Fruit fly (Drosophila melanogaster) whole organism, prepupa: ENCODE results near the gene CG6000.

Experiments
- Blimp-1 ChIP-seq: fragments of 200-800 bp; sonication (Bioruptor generic); optimal IDR thresholded peaks from 3 replicates; lab custom pipeline; 2017; ENCODE audit warnings: missing biosample characterization, missing genetic modification characterization, mild to moderate bottlenecking, moderate library complexity, missing genetic modification reagents
- CG10631 ChIP-seq: fragments of 200-800 bp; sonication (Bioruptor generic); optimal IDR thresholded peaks from 2 replicates; lab custom pipeline; 2016; ENCODE audit warnings: missing biosample characterization, missing genetic modification characterization
- CG10669 ChIP-seq: fragments of 200-800 bp; sonication (Bioruptor generic); optimal IDR thresholded peaks from 3 replicates; lab custom pipeline; 2018; ENCODE audit warnings: missing biosample characterization, mild to moderate bottlenecking, missing genetic modification characterization, moderate library complexity
- CG15336 ChIP-seq: fragments of 200-800 bp; sonication (Bioruptor generic); IDR thresholded peaks from 2 replicates; pipeline ENCODE4 v1.3.6; 2022; ENCODE audit warnings: missing biosample characterization, missing genetic modification characterization
- CG1621 ChIP-seq: fragments of 200-800 bp; sonication (Bioruptor generic); optimal IDR thresholded peaks from 3 replicates; lab custom pipeline; 2018; ENCODE audit warnings: missing biosample characterization, mild to moderate bottlenecking, missing genetic modification characterization
- CG16779 ChIP-seq: fragments of 200-800 bp; sonication (Bioruptor generic); optimal IDR thresholded peaks from 3 replicates; lab custom pipeline; 2017; ENCODE audit warnings: missing biosample characterization, mild to moderate bottlenecking, missing genetic modification characterization
- CG3032 ChIP-seq: fragments of 200-800 bp; optimal IDR thresholded peaks from 2 replicates; lab custom pipeline; 2019; ENCODE audit warnings: missing biosample characterization, mild to moderate bottlenecking, missing genetic modification characterization, moderate library complexity
- CG31627 ChIP-seq: fragments of 200-800 bp; sonication (Bioruptor generic); optimal IDR thresholded peaks from 3 replicates; lab custom pipeline; 2016; ENCODE audit warnings: missing biosample characterization, missing genetic modification characterization
- CG32006 ChIP-seq: fragments of 200-800 bp; sonication (Bioruptor generic); optimal IDR thresholded peaks from 3 replicates; lab custom pipeline; 2017; ENCODE audit warnings: missing biosample characterization, mild to moderate bottlenecking, missing genetic modification characterization
- CG3919 ChIP-seq: fragments of 200-800 bp; sonication (Bioruptor generic); optimal IDR thresholded peaks from 3 replicates; lab custom pipeline; 2016; ENCODE audit warnings: missing biosample characterization, missing genetic modification characterization
- CG6163 ChIP-seq: fragments of 200-800 bp; sonication (Bioruptor generic); IDR thresholded peaks from 3 replicates; pipeline ENCODE4 v1.3.6; 2022; ENCODE audit warnings: missing biosample characterization, missing genetic modification characterization
- CG6276 ChIP-seq: fragments of 200-800 bp; sonication (Bioruptor generic); optimal IDR thresholded peaks from 2 replicates; lab custom pipeline; 2017; ENCODE audit warnings: missing biosample characterization, mild to moderate bottlenecking, missing genetic modification characterization
- CG6792 ChIP-seq: fragments of 200-800 bp; sonication (Bioruptor generic); optimal IDR thresholded peaks from 3 replicates; lab custom pipeline; 2016; ENCODE audit warnings: missing biosample characterization, missing genetic modification characterization
- CG6808 ChIP-seq: fragments of 200-800 bp; sonication (Bioruptor generic); optimal IDR thresholded peaks from 3 replicates; lab custom pipeline; 2017; ENCODE audit warnings: missing biosample characterization, missing genetic modification characterization, mild to moderate bottlenecking, moderate library complexity, missing genetic modification reagents
- CG8119 ChIP-seq: fragments of 200-800 bp; sonication (Bioruptor generic); IDR thresholded peaks from 3 replicates; pipeline ENCODE4 v1.3.6; 2022; ENCODE audit warnings: missing biosample characterization, missing genetic modification characterization
- CG8632 ChIP-seq: fragments of 200-800 bp; sonication (Bioruptor generic); optimal IDR thresholded peaks from 3 replicates; lab custom pipeline; 2016; ENCODE audit warnings: missing biosample characterization, missing genetic modification characterization
- CG9139 ChIP-seq: fragments of 200-800 bp; sonication (Bioruptor generic); optimal IDR thresholded peaks from 3 replicates; lab custom pipeline; 2017; ENCODE audit warnings: missing biosample characterization, mild to moderate bottlenecking, missing genetic modification characterization
- Eip75B ChIP-seq: fragments of 200-800 bp; sonication (Bioruptor generic); optimal IDR thresholded peaks from 3 replicates; lab custom pipeline; 2016; ENCODE audit warnings: missing biosample characterization, missing genetic modification characterization
- Eip78C ChIP-seq: fragments of 200-800 bp; sonication (Bioruptor generic); peaks from one replicate; lab custom pipeline; 2016; ENCODE audit warnings: missing biosample characterization, missing genetic modification characterization
- Eip93F ChIP-seq: fragments of 200-800 bp; sonication (Bioruptor generic); optimal IDR thresholded peaks from 2 replicates; lab custom pipeline; 2016; ENCODE audit warnings: missing biosample characterization, mild to moderate bottlenecking, missing genetic modification characterization
- Ets21C ChIP-seq: fragments of 200-800 bp; sonication (Bioruptor generic); optimal IDR thresholded peaks from 3 replicates; lab custom pipeline; 2016; ENCODE audit warnings: missing biosample characterization, missing genetic modification characterization
- Ets96B ChIP-seq: fragments of 200-800 bp; optimal IDR thresholded peaks from 2 replicates; lab custom pipeline; 2019; ENCODE audit warnings: missing biosample characterization, mild to moderate bottlenecking, missing genetic modification characterization, moderate library complexity
- Gug ChIP-seq: fragments of 200-800 bp; sonication (Bioruptor generic); IDR thresholded peaks from 2 replicates; pipeline ENCODE4 v1.3.6; 2022; ENCODE audit warnings: missing biosample characterization, missing genetic modification characterization
- Hr39 ChIP-seq: fragments of 200-800 bp; sonication (Bioruptor generic); optimal IDR thresholded peaks from 2 replicates; lab custom pipeline; 2016; ENCODE audit warnings: missing biosample characterization, missing genetic modification characterization
- Hr4 ChIP-seq: fragments of 200-800 bp; sonication (Bioruptor generic); optimal IDR thresholded peaks from 3 replicates; lab custom pipeline; 2016; ENCODE audit warnings: missing biosample characterization, missing genetic modification characterization
- Met ChIP-seq: fragments of 200-800 bp; sonication (Bioruptor generic); optimal IDR thresholded peaks from 3 replicates; lab custom pipeline; 2016; ENCODE audit warnings: missing biosample characterization, missing genetic modification characterization
- OdsH ChIP-seq: fragments of 200-800 bp; sonication (Bioruptor generic); optimal IDR thresholded peaks from 3 replicates; lab custom pipeline; 2016; ENCODE audit warnings: missing biosample characterization, missing genetic modification characterization
- Smox ChIP-seq: fragments of 200-800 bp; sonication (Bioruptor generic); optimal IDR thresholded peaks from 3 replicates; lab custom pipeline; 2016; ENCODE audit warnings: missing biosample characterization, missing genetic modification characterization
- Sox102F ChIP-seq: fragments of 200-800 bp; sonication (Bioruptor generic); optimal IDR thresholded peaks from 2 replicates; lab custom pipeline; 2016; ENCODE audit warnings: missing biosample characterization, mild to moderate bottlenecking, missing genetic modification characterization
- Sox14 ChIP-seq: fragments of 200-800 bp; sonication (Bioruptor generic); optimal IDR thresholded peaks from 3 replicates; lab custom pipeline; 2016; ENCODE audit warnings: missing biosample characterization, missing genetic modification characterization
- Sox15 ChIP-seq: fragments of 200-800 bp; sonication (Bioruptor generic); optimal IDR thresholded peaks from 3 replicates; lab custom pipeline; 2016; ENCODE audit warnings: missing biosample characterization, missing genetic modification characterization
- achi ChIP-seq: fragments of 200-800 bp; sonication (Bioruptor generic); optimal IDR thresholded peaks from 3 replicates; lab custom pipeline; 2016; ENCODE audit warnings: missing biosample characterization, missing genetic modification characterization
- acj6 ChIP-seq: fragments of 200-800 bp; sonication (Bioruptor generic); optimal IDR thresholded peaks from 3 replicates; lab custom pipeline; 2016; ENCODE audit warnings: missing biosample characterization, missing genetic modification characterization
- cyc ChIP-seq: fragments of 200-800 bp; sonication (Bioruptor generic); optimal IDR thresholded peaks from 3 replicates; lab custom pipeline; 2016; ENCODE audit warnings: missing biosample characterization, missing genetic modification characterization
- dac ChIP-seq: fragments of 200-800 bp; sonication (Bioruptor generic); optimal IDR thresholded peaks from 2 replicates; lab custom pipeline; 2017; ENCODE audit warnings: missing biosample characterization, mild to moderate bottlenecking, missing genetic modification characterization
- dsx ChIP-seq: fragments of 200-800 bp; optimal IDR thresholded peaks from 3 replicates; lab custom pipeline; 2019; ENCODE audit warnings: missing biosample characterization, mild to moderate bottlenecking, missing genetic modification characterization, moderate library complexity; ENCODE audit not compliant: poor library complexity, severe bottlenecking
- eg ChIP-seq: fragments of 200-800 bp; sonication (Bioruptor generic); IDR thresholded peaks from 3 replicates; pipeline ENCODE4 v1.3.6; 2022; ENCODE audit warnings: missing biosample characterization, missing genetic modification characterization
- esn ChIP-seq: fragments of 200-800 bp; sonication (Bioruptor generic); optimal IDR thresholded peaks from 2 replicates; lab custom pipeline; 2016; ENCODE audit warnings: missing biosample characterization, mild to moderate bottlenecking, missing genetic modification characterization, moderate library complexity
- fd59A ChIP-seq: fragments of 200-800 bp; sonication (Bioruptor generic); optimal IDR thresholded peaks from 2 replicates; lab custom pipeline; 2017; ENCODE audit warnings: missing biosample characterization, mild to moderate bottlenecking, missing genetic modification characterization, missing genetic modification reagents
- fd85E ChIP-seq: fragments of 200-800 bp; sonication (Bioruptor generic); optimal IDR thresholded peaks from 3 replicates; lab custom pipeline; 2016; ENCODE audit warnings: missing biosample characterization, missing genetic modification characterization
- fkh ChIP-seq: fragments of 200-800 bp; sonication (Bioruptor generic); optimal IDR thresholded peaks from 3 replicates; lab custom pipeline; 2017; ENCODE audit warnings: missing biosample characterization, mild to moderate bottlenecking, missing genetic modification characterization, moderate library complexity
- lz ChIP-seq: fragments of 200-800 bp; sonication (Bioruptor generic); optimal IDR thresholded peaks from 3 replicates; lab custom pipeline; 2016; ENCODE audit warnings: missing biosample characterization, missing genetic modification characterization
- pdm3 ChIP-seq: fragments of 200-800 bp; sonication (Bioruptor generic); optimal IDR thresholded peaks from 3 replicates; lab custom pipeline; 2016; ENCODE audit warnings: missing biosample characterization, missing genetic modification characterization
- salr ChIP-seq, 2 experiments: fragments of 200-800 bp; sonication (Bioruptor generic); optimal IDR thresholded peaks; 3 replicates each; lab custom pipeline; 2016 to 2018; ENCODE audit warnings: missing biosample characterization in 2 of 2, missing genetic modification characterization in 2 of 2, mild to moderate bottlenecking in 1 of 2
- spab ChIP-seq: fragments of 200-800 bp; sonication (Bioruptor generic); optimal IDR thresholded peaks from 2 replicates; lab custom pipeline; 2017; ENCODE audit warnings: missing biosample characterization, mild to moderate bottlenecking, missing genetic modification characterization, missing genetic modification reagents
- svp ChIP-seq: fragments of 200-800 bp; sonication (Bioruptor generic); peaks from one replicate; lab custom pipeline; 2016; ENCODE audit warnings: missing biosample characterization, missing genetic modification characterization
- topi ChIP-seq: fragments of 200-800 bp; sonication (Bioruptor generic); optimal IDR thresholded peaks from 3 replicates; lab custom pipeline; 2016; ENCODE audit warnings: missing biosample characterization, missing genetic modification characterization
- vri ChIP-seq: fragments of 200-800 bp; sonication (Bioruptor generic); optimal IDR thresholded peaks from 3 replicates; lab custom pipeline; 2016; ENCODE audit warnings: missing biosample characterization, mild to moderate bottlenecking, missing genetic modification characterization

Gene CG6000

DNA sequence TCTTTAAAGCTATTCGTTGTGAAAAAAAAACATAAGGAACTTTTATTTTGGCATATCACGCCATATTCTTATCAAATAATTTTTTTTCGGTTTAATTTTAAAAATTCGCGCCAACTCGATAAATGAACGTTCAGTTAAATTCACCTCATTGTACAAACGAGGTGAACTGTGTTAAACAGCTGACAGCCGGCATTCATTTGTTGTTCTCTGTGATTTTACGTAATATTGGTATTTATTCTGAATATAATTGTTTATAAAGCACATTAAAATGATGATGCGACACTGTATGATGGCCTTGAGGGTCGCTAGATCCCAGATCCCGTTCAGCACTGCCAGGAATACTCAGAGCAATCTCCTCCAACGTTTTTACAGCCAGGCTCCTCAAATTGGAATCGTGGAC is at the start of gene CG6000:
TSS of gene CG6000 (plus strand) at position 165 of the 400 bp plus-strand sequence.
- TF ChIP-seq Eip75B (GFP tag; lab: Kevin White, UChicago) = no peak
- TF ChIP-seq CG10669 = no peak
- TF ChIP-seq Eip78C (GFP tag; lab: Kevin White, UChicago) = no peak
- no peak for TF ChIP-seq CG31627
- TF ChIP-seq Sox14 (GFP tag; lab: Kevin White, UChicago) = no peak
- TF ChIP-seq fd59A (GFP tag; lab: Kevin White, UChicago) = no peak
- TF ChIP-seq acj6 (GFP tag; lab: Kevin White, UChicago) = no peak
- TF ChIP-seq CG16779 (tag; lab: Kevin White, UChicago) = no peak
- no peak for TF ChIP-seq CG6276 (GFP tag; lab: Kevin White, UChicago)

DNA sequence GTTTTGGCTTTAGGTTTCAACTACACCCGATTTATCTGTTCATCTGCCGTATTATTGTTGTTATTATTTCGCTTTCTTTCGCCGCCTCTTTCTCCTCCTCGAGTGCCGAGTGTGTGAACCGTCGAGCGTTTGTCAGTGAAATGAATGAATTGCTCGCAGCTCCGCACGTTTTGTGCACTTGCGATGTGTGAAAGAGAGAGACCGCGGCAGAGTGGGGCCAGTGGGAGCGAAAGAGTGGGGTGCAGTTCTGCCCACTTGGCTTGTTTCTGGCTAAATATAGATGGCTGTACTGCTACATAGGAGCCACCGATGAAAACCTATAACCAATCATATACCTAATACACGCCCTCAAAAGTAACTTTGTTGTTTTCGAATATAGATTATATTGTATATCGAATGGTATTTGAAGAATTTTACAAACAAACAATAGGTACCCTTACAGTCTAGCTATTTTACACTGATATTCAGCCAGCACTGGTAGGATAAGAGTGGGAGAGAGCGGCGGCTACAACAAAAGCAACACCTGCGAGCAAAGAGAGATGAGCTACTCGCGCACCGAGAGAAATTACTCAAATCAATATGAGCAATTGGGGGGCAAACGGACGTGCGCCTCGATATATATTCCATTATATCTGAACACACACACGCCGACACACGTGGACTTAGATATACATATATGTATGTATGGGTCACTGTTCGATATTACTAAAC is 47.6 kb upstream of the CG6000 start:
- peak; percentile 84 for TF ChIP-seq Eip78C (GFP tag; lab: Kevin White, UChicago)
- no peak for TF ChIP-seq fkh (GFP tag; lab: Kevin White, UChicago)
- TF ChIP-seq CG9139 (GFP tag; lab: Kevin White, UChicago) = no peak
- TF ChIP-seq achi (GFP tag; lab: Kevin White, UChicago) = no peak
- peak; percentile 10 for TF ChIP-seq CG3919 (GFP tag; lab: Kevin White, UChicago)
- no peak for TF ChIP-seq spab (GFP tag; lab: Kevin White, UChicago)
- TF ChIP-seq dsx (GFP tag; lab: Kevin White, UChicago) = no peak
- peak; percentile 14 for TF ChIP-seq dac (GFP tag; lab: Kevin White, UChicago)
- peak; percentile 41; the same call in 1 of the 3 replicates for TF ChIP-seq CG6163 (GFP tag; lab: Robert Waterston, UW)
- TF ChIP-seq eg = peak; percentile 54
- peak; percentile 25 for TF ChIP-seq Hr4
- TF ChIP-seq CG3032 (tag; lab: Kevin White, UChicago) = no peak
- no peak for TF ChIP-seq Sox15 (GFP tag; lab: Kevin White, UChicago)
- no peak for TF ChIP-seq topi (GFP tag; lab: Kevin White, UChicago)
- no peak for TF ChIP-seq Sox102F (GFP tag; lab: Kevin White, UChicago)
- TF ChIP-seq CG31627 = peak; percentile 20
- TF ChIP-seq CG1621 (tag; lab: Kevin White, UChicago) = no peak
- TF ChIP-seq esn (GFP tag; lab: Kevin White, UChicago) = peak; percentile 32
- TF ChIP-seq Met (GFP tag; lab: Kevin White, UChicago) = peak; percentile 56
- TF ChIP-seq Ets21C (GFP tag; lab: Kevin White, UChicago) = peak; percentile 21
- no peak for TF ChIP-seq CG10631 (GFP tag; lab: Kevin White, UChicago)
- peak; percentile 46 for TF ChIP-seq Gug (GFP tag; lab: Robert Waterston, UW)
- TF ChIP-seq Smox (GFP tag; lab: Kevin White, UChicago) = peak; percentile 1
- no peak for TF ChIP-seq Eip93F (GFP tag; lab: Kevin White, UChicago)
- TF ChIP-seq vri (GFP tag; lab: Kevin White, UChicago) = peak; percentile 9
- no peak for TF ChIP-seq Ets96B (tag; lab: Kevin White, UChicago)
- TF ChIP-seq CG6792 (GFP tag; lab: Kevin White, UChicago) = peak; percentile 8
- TF ChIP-seq CG6808 (GFP tag; lab: Kevin White, UChicago) = peak; percentile 14
- TF ChIP-seq Hr39 (GFP tag; lab: Kevin White, UChicago) = no peak
- TF ChIP-seq CG16779 (tag; lab: Kevin White, UChicago) = peak; percentile 22
- TF ChIP-seq Sox14 (GFP tag; lab: Kevin White, UChicago) = peak; percentile 54
- TF ChIP-seq CG15336 = no peak
- peak; percentile 4 for TF ChIP-seq pdm3 (GFP tag; lab: Kevin White, UChicago)
- TF ChIP-seq OdsH = peak; percentile 47
- TF ChIP-seq fd85E (GFP tag; lab: Kevin White, UChicago) = no peak
- peak; percentile 47 for TF ChIP-seq CG32006 (GFP tag; lab: Kevin White, UChicago)
- no peak for TF ChIP-seq Blimp-1 (GFP tag; lab: Kevin White, UChicago)
- TF ChIP-seq CG8119 (GFP tag; lab: Robert Waterston, UW) = peak; percentile 55
- TF ChIP-seq svp (GFP tag; lab: Kevin White, UChicago) = peak; percentile 80
- no peak for TF ChIP-seq cyc (GFP tag; lab: Kevin White, UChicago)
- TF ChIP-seq lz (GFP tag; lab: Kevin White, UChicago) = peak; percentile 22
- peak; percentile 28 for TF ChIP-seq Eip75B (GFP tag; lab: Kevin White, UChicago)
- TF ChIP-seq CG8632 (GFP tag; lab: Kevin White, UChicago) = no peak
- no peak for TF ChIP-seq CG10669
- no peak for TF ChIP-seq salr (GFP tag; optimal IDR thresholded peaks at IDR 0.05; lab: Kevin White, UChicago)
